Fruit fly (Drosophila melanogaster): ENCODE data around the gene CG18666.

The CG18666 gene

dm6 chr2L:11010999-11011398 lies 23.6 kb upstream of the CG18666 start, which contains the start of the genes Art8 and dUTPase (continued):
- no peak for TF ChIP-seq Neu2 (GFP tag; optimal IDR thresholded peaks at IDR 0.05; ENCODE audit: borderline replicate concordance)
- TF ChIP-seq Poxn (GFP tag; IDR thresholded peaks at IDR 0.05), result no peak
- no peak for TF ChIP-seq emc (GFP tag; optimal IDR thresholded peaks at IDR 0.05)
- peak; percentile 23; the same call in 1 of the 2 replicates for TF ChIP-seq CG10959 (GFP tag; IDR thresholded peaks at IDR 0.05)
- no peak for TF ChIP-seq CG10431 (GFP tag; optimal IDR thresholded peaks at IDR 0.05)
- peak; percentile 79 for TF ChIP-seq bbx (GFP tag; IDR thresholded peaks at IDR 0.05; ENCODE audit: partially characterized antibody)
- TF ChIP-seq Bteb2 (GFP tag; optimal IDR thresholded peaks at IDR 0.05), result peak; percentile 45
- TF ChIP-seq exex (tag; optimal IDR thresholded peaks at IDR 0.05), result peak; percentile 45
- peak; percentile 92 for TF ChIP-seq trem (tag; optimal IDR thresholded peaks at IDR 0.05)
- peak; percentile 80 for TF ChIP-seq CG4617 (GFP tag; optimal IDR thresholded peaks at IDR 0.05; ENCODE audit: borderline replicate concordance)
- peak; percentile 26 for TF ChIP-seq CG33213 (GFP tag; optimal IDR thresholded peaks at IDR 0.05)
- no peak for TF ChIP-seq CG7357 (GFP tag; IDR thresholded peaks at IDR 0.05)
- no peak for TF ChIP-seq zf30C (GFP tag; optimal IDR thresholded peaks at IDR 0.05)
- no peak for TF ChIP-seq Kr (GFP tag; optimal IDR thresholded peaks at IDR 0.05)
- TF ChIP-seq Optix (GFP tag; IDR thresholded peaks at IDR 0.05), result no peak
- TF ChIP-seq hth (optimal IDR thresholded peaks at IDR 0.05), result no peak
- peak; percentile 42 for TF ChIP-seq CG10366 (GFP tag; IDR thresholded peaks at IDR 0.05)
- TF ChIP-seq en (GFP tag; optimal IDR thresholded peaks at IDR 0.05), result no peak
- TF ChIP-seq ranshi (GFP tag; IDR thresholded peaks at IDR 0.05), result peak; percentile 53
- TF ChIP-seq CG12104 (GFP tag; optimal IDR thresholded peaks at IDR 0.05), result peak; percentile 61
- TF ChIP-seq slbo (GFP tag; IDR thresholded peaks at IDR 0.05), result peak; percentile 74
- peak; percentile 71 for TF ChIP-seq Rfx (GFP tag; IDR thresholded peaks at IDR 0.05)
- TF ChIP-seq pita (GFP tag; optimal IDR thresholded peaks at IDR 0.05), result no peak
- TF ChIP-seq pb (GFP tag; optimal IDR thresholded peaks at IDR 0.05), result no peak
- peak; percentile 3 for TF ChIP-seq CG11723 (GFP tag; optimal IDR thresholded peaks at IDR 0.05)
- no peak for TF ChIP-seq eve (GFP tag; optimal IDR thresholded peaks at IDR 0.05)
- TF ChIP-seq CG15073 (GFP tag; optimal IDR thresholded peaks at IDR 0.05), result no peak
- TF ChIP-seq CG11247 (GFP tag; IDR thresholded peaks at IDR 0.05), result peak; percentile 65
- TF ChIP-seq Dref (GFP tag; IDR thresholded peaks at IDR 0.05), result peak; percentile 84
- TF ChIP-seq CG8290 (GFP tag; optimal IDR thresholded peaks at IDR 0.05), result peak; percentile 70
- no peak for TF ChIP-seq CG8290 (tag; optimal IDR thresholded peaks at IDR 0.05)
- peak; percentile 72 for TF ChIP-seq CG18764 (GFP tag; optimal IDR thresholded peaks at IDR 0.05)
- TF ChIP-seq onecut (GFP tag; IDR thresholded peaks at IDR 0.05), result no peak
- no peak for TF ChIP-seq pros (GFP tag; optimal IDR thresholded peaks at IDR 0.05)
- TF ChIP-seq CG2199 (GFP tag; IDR thresholded peaks at IDR 0.05), result no peak
- no peak for TF ChIP-seq z (GFP tag; IDR thresholded peaks at IDR 0.05)
- TF ChIP-seq lov (optimal IDR thresholded peaks at IDR 0.05), result no peak
- TF ChIP-seq lov (GFP tag; IDR thresholded peaks at IDR 0.05), result no peak
- no peak for TF ChIP-seq mirr (GFP tag; optimal IDR thresholded peaks at IDR 0.05)
- TF ChIP-seq odd (GFP tag; optimal IDR thresholded peaks at IDR 0.05), result no peak
- peak; percentile 82 for TF ChIP-seq zen (tag; optimal IDR thresholded peaks at IDR 0.05)
- no peak for TF ChIP-seq bigmax (GFP tag; optimal IDR thresholded peaks at IDR 0.05)
- TF ChIP-seq CG9727 (GFP tag; optimal IDR thresholded peaks at IDR 0.05), result peak; percentile 74
- peak; percentile 5 for TF ChIP-seq CG15011 (GFP tag; optimal IDR thresholded peaks at IDR 0.05)
- TF ChIP-seq CG9215 (GFP tag; IDR thresholded peaks at IDR 0.05), result peak; percentile 23; the same call in 1 of the 2 replicates
- peak; percentile 4 for TF ChIP-seq trh (GFP tag; optimal IDR thresholded peaks at IDR 0.05)
- TF ChIP-seq mld (GFP tag; IDR thresholded peaks at IDR 0.05; ENCODE audit: partially characterized antibody), result peak; percentile 46; the same call in 1 of the 3 replicates
- TF ChIP-seq sima (GFP tag; optimal IDR thresholded peaks at IDR 0.05), result no peak
- no peak for TF ChIP-seq CG11085 (GFP tag; IDR thresholded peaks at IDR 0.05)
- TF ChIP-seq CG12769 (tag; optimal IDR thresholded peaks at IDR 0.05), result no peak
- TF ChIP-seq psq (GFP tag; optimal IDR thresholded peaks at IDR 0.05), result peak; percentile 22
- no peak; the same call in 2 of the 3 replicates for TF ChIP-seq zen2 (GFP tag; IDR thresholded peaks at IDR 0.05; ENCODE audit: partially characterized antibody)
- TF ChIP-seq CG13894 (tag; optimal IDR thresholded peaks at IDR 0.05), result no peak

Data from whole organism, embryonic.